Fruit fly (Drosophila melanogaster) whole organism, prepupa: Measurements from ENCODE around the gene CG11694.

Experiments
- CG10631 ChIP-seq: fragments of 200-800 bp; sonication (Bioruptor generic); optimal IDR thresholded peaks from 2 replicates; lab custom pipeline; 2016; ENCODE audit warnings: missing biosample characterization, missing genetic modification characterization
- CG11762 ChIP-seq: fragments of 200-800 bp; sonication (Bioruptor generic); optimal IDR thresholded peaks from 3 replicates; lab custom pipeline; 2016; ENCODE audit warnings: missing biosample characterization, missing genetic modification characterization; ENCODE audit not compliant: insufficient read depth
- CG32006 ChIP-seq: fragments of 200-800 bp; sonication (Bioruptor generic); optimal IDR thresholded peaks from 3 replicates; lab custom pipeline; 2017; ENCODE audit warnings: missing biosample characterization, mild to moderate bottlenecking, missing genetic modification characterization
- CG7368 ChIP-seq: fragments of 200-800 bp; sonication (Bioruptor generic); optimal IDR thresholded peaks from 3 replicates; lab custom pipeline; 2016; ENCODE audit warnings: missing biosample characterization, missing genetic modification characterization
- Eip78C ChIP-seq: fragments of 200-800 bp; sonication (Bioruptor generic); peaks from one replicate; lab custom pipeline; 2016; ENCODE audit warnings: missing biosample characterization, missing genetic modification characterization
- Eip93F ChIP-seq: fragments of 200-800 bp; sonication (Bioruptor generic); optimal IDR thresholded peaks from 2 replicates; lab custom pipeline; 2016; ENCODE audit warnings: missing biosample characterization, mild to moderate bottlenecking, missing genetic modification characterization
- Hr38 ChIP-seq: sonication (Bioruptor generic); optimal IDR thresholded peaks from 2 replicates; lab custom pipeline; 2016; ENCODE audit warnings: missing biosample characterization, missing genetic modification characterization
- Hr39 ChIP-seq: fragments of 200-800 bp; sonication (Bioruptor generic); optimal IDR thresholded peaks from 2 replicates; lab custom pipeline; 2016; ENCODE audit warnings: missing biosample characterization, missing genetic modification characterization
- Lpt ChIP-seq: fragments of 200-800 bp; sonication (Bioruptor generic); optimal IDR thresholded peaks from 3 replicates; lab custom pipeline; 2016; ENCODE audit warnings: missing biosample characterization, missing genetic modification characterization
- Sox102F ChIP-seq: fragments of 200-800 bp; sonication (Bioruptor generic); optimal IDR thresholded peaks from 2 replicates; lab custom pipeline; 2016; ENCODE audit warnings: missing biosample characterization, mild to moderate bottlenecking, missing genetic modification characterization
- cyc ChIP-seq: fragments of 200-800 bp; sonication (Bioruptor generic); optimal IDR thresholded peaks from 3 replicates; lab custom pipeline; 2016; ENCODE audit warnings: missing biosample characterization, missing genetic modification characterization
- dsx ChIP-seq: fragments of 200-800 bp; optimal IDR thresholded peaks from 3 replicates; lab custom pipeline; 2019; ENCODE audit warnings: missing biosample characterization, mild to moderate bottlenecking, missing genetic modification characterization, moderate library complexity; ENCODE audit not compliant: poor library complexity, severe bottlenecking
- fd59A ChIP-seq: fragments of 200-800 bp; sonication (Bioruptor generic); optimal IDR thresholded peaks from 2 replicates; lab custom pipeline; 2017; ENCODE audit warnings: missing biosample characterization, mild to moderate bottlenecking, missing genetic modification characterization, missing genetic modification reagents

- no peak for TF ChIP-seq CG11762 (GFP tag; lab: Kevin White, UChicago)
- TF ChIP-seq CG32006 = no peak
- no peak for TF ChIP-seq Eip93F (GFP tag; lab: Kevin White, UChicago)
- TF ChIP-seq fd59A = no peak
- no peak for TF ChIP-seq Hr39 (GFP tag; lab: Kevin White, UChicago)
- no peak for TF ChIP-seq Eip78C (GFP tag; lab: Kevin White, UChicago)
- TF ChIP-seq Lpt (GFP tag; lab: Kevin White, UChicago) = no peak
- no peak for TF ChIP-seq dsx (GFP tag; lab: Kevin White, UChicago)
- TF ChIP-seq Sox102F (GFP tag; lab: Kevin White, UChicago) = no peak
- no peak for TF ChIP-seq cyc (GFP tag; lab: Kevin White, UChicago)
- no peak for TF ChIP-seq Hr38 (GFP tag; lab: Kevin White, UChicago)
- TF ChIP-seq CG7368 (GFP tag; lab: Kevin White, UChicago) = no peak
- no peak for TF ChIP-seq CG10631 (GFP tag; lab: Kevin White, UChicago)
These were observed 19.9 kb downstream of the CG11694 start, which contains the start of gene CG31463 for dm6 chr3R:8292034-8292433.
